Worm (Caenorhabditis elegans) whole organism, young adult: ENCODE results near the gene pigm-1.

Source experiments
- ama-1 ChIP-seq, 3 experiments: fragments of 150-350 bp in 1 of 3; sonication (generic microtip) in 2 of 3; optimal IDR thresholded peaks; 2 replicates each; lab custom pipeline; 2014 to 2018; ENCODE audit warnings: missing biosample characterization in 2 of 3, missing genetic modification characterization in 2 of 3, missing genetic modification reagents in 2 of 3
- cebp-1 ChIP-seq, 2 experiments: fragments of 200-800 bp in 1 of 2; sonication (Bioruptor generic) in 1 of 2; sonication (generic microtip) in 1 of 2; IDR thresholded peaks in 1 of 2; optimal IDR thresholded peaks in 1 of 2; 2 replicates each; pipeline versions ENCODE4 v1.3.6 to Lab custom; 2017 to 2022; ENCODE audit warnings: missing compliant biosample characterization in 2 of 2, missing genetic modification characterization in 2 of 2, mild to moderate bottlenecking in 1 of 2, missing genetic modification reagents in 1 of 2, moderate library complexity in 1 of 2
- dpl-1 ChIP-seq: fragments of 150-350 bp; optimal IDR thresholded peaks from 2 replicates; lab custom pipeline; 2014; ENCODE audit warnings: missing biosample characterization, missing genetic modification reagents, missing genetic modification characterization
- lir-1 ChIP-seq: fragments of 200-800 bp; sonication (Bioruptor generic); conservative IDR thresholded peaks from 2 replicates; pipeline ENCODE4 v1.3.6; 2022; ENCODE audit warnings: missing genetic modification reagents, missing genetic modification characterization, missing compliant biosample characterization
- nhr-27 ChIP-seq: fragments of 200-800 bp; sonication (Bioruptor generic); optimal IDR thresholded peaks from 2 replicates; lab custom pipeline; 2018; ENCODE audit warnings: mild to moderate bottlenecking, missing genetic modification characterization, moderate library complexity, missing compliant biosample characterization
- rcor-1 ChIP-seq: fragments of 200-800 bp; sonication (Bioruptor generic); IDR thresholded peaks from 2 replicates; pipeline ENCODE4 v1.3.6; 2022; ENCODE audit warnings: missing genetic modification reagents, missing genetic modification characterization, missing compliant biosample characterization
- unc-62 ChIP-seq: fragments of 150-350 bp; optimal IDR thresholded peaks from 2 replicates; lab custom pipeline; 2014; ENCODE audit warnings: missing biosample characterization, missing genetic modification reagents, missing genetic modification characterization
- xnd-1 ChIP-seq: sonication (generic microtip); optimal IDR thresholded peaks from 2 replicates; lab custom pipeline; 2016; ENCODE audit warnings: missing genotype, missing genetic modification reagents, missing genetic modification characterization, missing compliant biosample characterization

- peak; percentile 51 for TF ChIP-seq rcor-1 (GFP tag; lab: Robert Waterston, UW)
- TF ChIP-seq nhr-27 (tag; lab: Kevin White, UChicago) = no peak
- TF ChIP-seq ama-1 (optimal IDR thresholded peaks at IDR 0.05; lab: Kevin White, UChicago) = peak; percentile 81
- peak in 1 of 2 experiments; percentile 19 for TF ChIP-seq ama-1 (GFP tag; optimal IDR thresholded peaks at IDR 0.05; lab: Kevin White, UChicago)
- peak; percentile 85 for TF ChIP-seq dpl-1 (GFP tag; lab: Kevin White, UChicago)
- 0 out of 2 replicates have a peak, but pooled peaks have one; percentile 46 for TF ChIP-seq lir-1 (GFP tag; lab: Robert Waterston, UW)
- peak; percentile 69 for TF ChIP-seq xnd-1 (tag; lab: Kevin White, UChicago)
- TF ChIP-seq cebp-1 (GFP tag; IDR thresholded peaks at IDR 0.05; lab: Robert Waterston, UW) = no peak
- TF ChIP-seq cebp-1 (tag; optimal IDR thresholded peaks at IDR 0.05; lab: Kevin White, UChicago) = peak; percentile 73
- TF ChIP-seq unc-62 (GFP tag; lab: Kevin White, UChicago) = no peak
Measured at ce11 chrII:11345570-11346029, 2.6 kb upstream of the pigm-1 start, which contains the start of gene nduf-11.
